Fruit fly (Drosophila melanogaster) whole organism, embryonic: ENCODE results near the gene CG42404.

ENCODE experiments used
- Awh ChIP-seq: fragments of 200-800 bp; sonication (Bioruptor generic); IDR thresholded peaks from 2 replicates; pipeline ENCODE4, ENCODE4 v1.3.6; 2022; ENCODE audit warnings: missing biosample characterization, missing genetic modification characterization
- CG10431 ChIP-seq: fragments of 200-800 bp; sonication (Bioruptor generic); optimal IDR thresholded peaks from 3 replicates; lab custom pipeline; 2018; ENCODE audit warnings: missing biosample characterization, mild to moderate bottlenecking, missing genetic modification characterization
- CG10565 ChIP-seq: fragments of 200-800 bp; sonication (Bioruptor generic); optimal IDR thresholded peaks from 3 replicates; lab custom pipeline; 2016; ENCODE audit warnings: missing biosample characterization, mild to moderate bottlenecking, missing genetic modification characterization
- CG13775 ChIP-seq: fragments of 200-800 bp; sonication (Bioruptor generic); optimal IDR thresholded peaks from 3 replicates; lab custom pipeline; 2017; ENCODE audit warnings: missing biosample characterization, mild to moderate bottlenecking, missing genetic modification characterization
- CG14050 ChIP-seq: fragments of 200-800 bp; sonication (Bioruptor generic); IDR thresholded peaks from 3 replicates; pipeline ENCODE4 v1.3.6; 2022; ENCODE audit warnings: missing biosample characterization, missing genetic modification characterization
- CG14710 ChIP-seq: fragments of 200-800 bp; sonication (Bioruptor generic); optimal IDR thresholded peaks from 3 replicates; lab custom pipeline; 2019; ENCODE audit warnings: missing biosample characterization, mild to moderate bottlenecking, missing genetic modification characterization, moderate library complexity
- CG15073 ChIP-seq: fragments of 200-800 bp; sonication (Bioruptor generic); optimal IDR thresholded peaks from 2 replicates; lab custom pipeline; 2016; ENCODE audit warnings: missing biosample characterization, missing genetic modification characterization
- CG15601 ChIP-seq: fragments of 200-800 bp; sonication (Bioruptor generic); optimal IDR thresholded peaks from 3 replicates; lab custom pipeline; 2019; ENCODE audit warnings: missing biosample characterization, mild to moderate bottlenecking, missing genetic modification characterization, moderate library complexity
- CG1602 ChIP-seq: fragments of 200-800 bp; sonication (Bioruptor generic); optimal IDR thresholded peaks from 3 replicates; lab custom pipeline; 2016; ENCODE audit warnings: missing biosample characterization, missing genetic modification characterization
- CG16813 ChIP-seq: fragments of 200-800 bp; sonication (Bioruptor generic); IDR thresholded peaks from 3 replicates; pipeline ENCODE4 v1.3.6; 2022; ENCODE audit warnings: missing biosample characterization, missing genetic modification characterization; ENCODE audit not compliant: partially characterized antibody
- CG18599 ChIP-seq: fragments of 200-800 bp; sonication (Bioruptor generic); optimal IDR thresholded peaks from 3 replicates; lab custom pipeline; 2017; ENCODE audit warnings: missing biosample characterization, missing genetic modification characterization, mild to moderate bottlenecking, moderate library complexity, missing genetic modification reagents
- CG18619 ChIP-seq: fragments of 200-800 bp; sonication (Bioruptor generic); optimal IDR thresholded peaks from 3 replicates; lab custom pipeline; 2017; ENCODE audit warnings: missing biosample characterization, mild to moderate bottlenecking, missing genetic modification characterization
- CG18764 ChIP-seq: fragments of 200-800 bp; sonication (Bioruptor generic); optimal IDR thresholded peaks from 3 replicates; lab custom pipeline; 2016; ENCODE audit warnings: missing biosample characterization, missing genetic modification characterization
- CG3065 ChIP-seq: fragments of 200-800 bp; sonication (Bioruptor generic); optimal IDR thresholded peaks from 2 replicates; lab custom pipeline; 2016; ENCODE audit warnings: missing biosample characterization, missing genetic modification characterization
- CG3407 ChIP-seq: fragments of 200-800 bp; sonication (Bioruptor generic); optimal IDR thresholded peaks from 2 replicates; lab custom pipeline; 2018; ENCODE audit warnings: missing biosample characterization, mild to moderate bottlenecking, missing genetic modification characterization
- CG34224 ChIP-seq: fragments of 200-800 bp; sonication (Bioruptor generic); IDR thresholded peaks from 3 replicates; pipeline ENCODE4 v1.3.6; 2022; ENCODE audit warnings: missing biosample characterization, missing genetic modification characterization; ENCODE audit not compliant: partially characterized antibody
- CG34422 ChIP-seq: fragments of 200-800 bp; sonication (Bioruptor generic); IDR thresholded peaks from 3 replicates; pipeline ENCODE4 v1.3.6; 2022; ENCODE audit warnings: missing biosample characterization, missing genetic modification characterization
- CG3847 ChIP-seq: fragments of 200-800 bp; sonication (Bioruptor generic); IDR thresholded peaks from 2 replicates; pipeline ENCODE4 v1.3.6; 2022; ENCODE audit warnings: missing biosample characterization, missing genetic modification characterization
- CG3995 ChIP-seq: fragments of 200-800 bp; sonication (Bioruptor generic); optimal IDR thresholded peaks from 3 replicates; lab custom pipeline; 2016; ENCODE audit warnings: missing biosample characterization, missing genetic modification characterization
- CG4360 ChIP-seq: fragments of 200-800 bp; sonication (Bioruptor generic); IDR thresholded peaks from 2 replicates; pipeline ENCODE4 v1.3.6; 2022; ENCODE audit warnings: missing biosample characterization, missing genetic modification characterization
- CG5953 ChIP-seq: fragments of 200-800 bp; sonication (Bioruptor generic); IDR thresholded peaks from 2 replicates; pipeline ENCODE4 v1.3.6; 2022; ENCODE audit warnings: missing biosample characterization, missing genetic modification characterization
- CG6654 ChIP-seq: fragments of 200-800 bp; sonication (Bioruptor generic); optimal IDR thresholded peaks from 2 replicates; lab custom pipeline; 2017; ENCODE audit warnings: missing biosample characterization, mild to moderate bottlenecking, missing genetic modification characterization
- CG8290 ChIP-seq, 3 experiments: fragments of 200-800 bp; sonication (Bioruptor generic); optimal IDR thresholded peaks; 2 replicates each; lab custom pipeline; 2016 to 2019; ENCODE audit warnings: missing biosample characterization in 3 of 3, missing genetic modification characterization in 3 of 3, mild to moderate bottlenecking in 2 of 3, moderate library complexity in 1 of 3
- CG8765 ChIP-seq: fragments of 200-800 bp; sonication (Bioruptor generic); IDR thresholded peaks from 2 replicates; pipeline ENCODE4 v1.3.6; 2022; ENCODE audit warnings: missing biosample characterization, missing genetic modification characterization
- D ChIP-seq, 2 experiments: fragments of 200-800 bp in 1 of 2; fragments of >200 bp in 1 of 2; sonication (Bioruptor generic) in 1 of 2; optimal IDR thresholded peaks; 2 replicates in 1 of 2; 3 replicates in 1 of 2; lab custom pipeline; 2017; ENCODE audit warnings: mild to moderate bottlenecking in 1 of 2, missing biosample characterization in 1 of 2, missing genetic modification characterization in 1 of 2, missing genetic modification reagents in 1 of 2
- Fer2 ChIP-seq: fragments of 200-800 bp; sonication (Bioruptor generic); optimal IDR thresholded peaks from 2 replicates; lab custom pipeline; 2018; ENCODE audit warnings: missing biosample characterization, mild to moderate bottlenecking, missing genetic modification characterization, moderate library complexity
- Gug ChIP-seq: fragments of 200-800 bp; sonication (Bioruptor generic); IDR thresholded peaks from 4 replicates; pipeline ENCODE4 v1.3.6; 2022; ENCODE audit warnings: missing biosample characterization, missing genetic modification characterization
- Jarid2 ChIP-seq: fragments of 200-800 bp; sonication (Bioruptor generic); optimal IDR thresholded peaks from 3 replicates; lab custom pipeline; 2017; ENCODE audit warnings: mild to moderate bottlenecking, missing biosample characterization, missing genetic modification reagents, missing genetic modification characterization
- Lim3 ChIP-seq: fragments of 200-800 bp; sonication (Bioruptor generic); IDR thresholded peaks from 2 replicates; pipeline ENCODE4 v1.3.6; 2022; ENCODE audit warnings: missing biosample characterization, missing genetic modification characterization
- NfI ChIP-seq: fragments of 200-800 bp; sonication (Bioruptor generic); optimal IDR thresholded peaks from 3 replicates; lab custom pipeline; 2018; ENCODE audit warnings: missing biosample characterization, mild to moderate bottlenecking, missing genetic modification characterization, moderate library complexity
- TFAM ChIP-seq: fragments of 200-800 bp; sonication (Bioruptor generic); optimal IDR thresholded peaks from 2 replicates; lab custom pipeline; 2017; ENCODE audit warnings: missing biosample characterization, missing genetic modification characterization, inconsistent platforms
- aop ChIP-seq: fragments of 200-800 bp; sonication (Bioruptor generic); IDR thresholded peaks from 2 replicates; pipeline ENCODE4 v1.3.6; 2022; ENCODE audit warnings: missing biosample characterization, missing genetic modification characterization
- ci ChIP-seq: fragments of 200-800 bp; sonication (Bioruptor generic); IDR thresholded peaks from 3 replicates; pipeline ENCODE4 v1.3.6; 2022; ENCODE audit warnings: missing biosample characterization, missing genetic modification characterization
- dysf ChIP-seq: fragments of 200-800 bp; sonication (Bioruptor generic); IDR thresholded peaks from 3 replicates; pipeline ENCODE4 v1.3.6; 2022; ENCODE audit warnings: missing biosample characterization, missing genetic modification characterization
- exex ChIP-seq: fragments of 200-800 bp; sonication (Bioruptor generic); optimal IDR thresholded peaks from 4 replicates; lab custom pipeline; 2018; ENCODE audit warnings: missing biosample characterization, mild to moderate bottlenecking, missing genetic modification characterization, moderate library complexity
- gcm ChIP-seq: fragments of 200-800 bp; sonication (Bioruptor generic); optimal IDR thresholded peaks from 2 replicates; lab custom pipeline; 2019; ENCODE audit warnings: missing biosample characterization, mild to moderate bottlenecking, missing genetic modification characterization, moderate library complexity
- gt ChIP-seq: fragments of 200-800 bp; sonication (Bioruptor generic); IDR thresholded peaks from 2 replicates; pipeline ENCODE4 v1.3.6; 2022; ENCODE audit warnings: missing biosample characterization, missing genetic modification characterization
- kay ChIP-seq: fragments of 200-800 bp; sonication (Bioruptor generic); optimal IDR thresholded peaks from 2 replicates; lab custom pipeline; 2016; ENCODE audit warnings: missing biosample characterization, missing genetic modification characterization
- ken ChIP-seq: fragments of 200-800 bp; sonication (Bioruptor generic); IDR thresholded peaks from 3 replicates; pipeline ENCODE4 v1.3.6; 2022; ENCODE audit warnings: missing biosample characterization, missing genetic modification characterization
- knrl ChIP-seq: fragments of 200-800 bp; sonication (Bioruptor generic); IDR thresholded peaks from 3 replicates; pipeline ENCODE4 v1.3.6; 2022; ENCODE audit warnings: missing biosample characterization, missing genetic modification characterization; ENCODE audit not compliant: partially characterized antibody
- lbe ChIP-seq: fragments of 200-800 bp; sonication (Bioruptor generic); optimal IDR thresholded peaks from 2 replicates; lab custom pipeline; 2016; ENCODE audit warnings: missing biosample characterization, mild to moderate bottlenecking, missing genetic modification characterization
- lola ChIP-seq, 3 experiments: fragments of >200 bp in 2 of 3; fragments of 200-800 bp in 1 of 3; sonication (Bioruptor generic) in 1 of 3; optimal IDR thresholded peaks; 2 replicates each; lab custom pipeline; 2017 to 2019; ENCODE audit warnings: missing biosample characterization in 3 of 3, missing genetic modification characterization in 3 of 3, mild to moderate bottlenecking in 1 of 3, moderate library complexity in 1 of 3
- nmo ChIP-seq: fragments of 200-800 bp; sonication (Bioruptor generic); optimal IDR thresholded peaks from 2 replicates; lab custom pipeline; 2018; ENCODE audit warnings: missing biosample characterization, mild to moderate bottlenecking, missing genetic modification characterization, moderate library complexity
- sens-2 ChIP-seq: fragments of 200-800 bp; sonication (Bioruptor generic); IDR thresholded peaks from 2 replicates; pipeline ENCODE4 v1.3.6; 2022; ENCODE audit warnings: missing biosample characterization, missing genetic modification characterization
- sisA ChIP-seq: fragments of 200-800 bp; sonication (Bioruptor generic); IDR thresholded peaks from 2 replicates; pipeline ENCODE4 v1.3.6; 2022; ENCODE audit warnings: missing biosample characterization, missing genetic modification characterization
- slbo ChIP-seq: fragments of 200-800 bp; sonication (Bioruptor generic); IDR thresholded peaks from 2 replicates; pipeline ENCODE4 v1.3.6; 2022; ENCODE audit warnings: missing biosample characterization, missing genetic modification characterization
- trh ChIP-seq: fragments of 200-800 bp; sonication (Bioruptor generic); optimal IDR thresholded peaks from 2 replicates; lab custom pipeline; 2016; ENCODE audit warnings: missing biosample characterization, missing genetic modification characterization
- zfh1 ChIP-seq: fragments of 200-800 bp; sonication (Bioruptor generic); IDR thresholded peaks from 3 replicates; pipeline ENCODE4 v1.3.6; 2022; ENCODE audit warnings: missing biosample characterization, missing genetic modification characterization

The CG42404 gene

DNA sequence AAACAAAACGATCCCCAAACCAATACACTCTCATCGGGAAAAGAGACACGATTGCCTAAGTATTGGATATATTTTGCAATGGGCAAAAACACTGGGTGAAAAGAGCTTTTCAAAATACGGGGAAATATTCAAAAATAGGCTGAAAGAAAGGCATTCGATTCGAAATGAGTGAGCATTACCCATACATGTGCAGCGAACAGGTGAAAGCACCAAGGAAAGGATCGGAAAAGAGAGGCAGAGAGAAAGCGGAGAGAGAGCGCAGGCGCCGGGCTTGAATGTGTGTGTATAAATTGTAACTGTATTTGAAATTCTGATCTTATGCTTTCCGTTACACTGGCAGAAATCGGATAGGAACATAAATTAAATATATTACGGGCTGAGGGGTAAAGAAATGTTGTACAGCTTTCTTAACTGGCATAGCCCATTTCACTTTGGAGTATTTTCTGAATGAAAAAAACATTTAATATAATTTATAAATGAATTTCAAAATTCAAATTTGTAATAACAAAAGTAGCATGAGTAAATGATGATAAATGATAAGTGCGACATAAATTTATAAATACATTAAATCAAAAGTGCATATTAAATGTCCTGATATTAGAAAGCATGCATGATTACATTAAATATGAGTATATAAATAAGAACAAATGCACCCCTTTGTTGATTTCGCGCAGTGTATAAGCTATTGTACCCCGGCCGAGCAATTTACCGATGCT, 30.9 kb downstream of the CG42404 start (continued):
- TF ChIP-seq gt (GFP tag; lab: Robert Waterston, UW), result no peak
- peak; percentile 65 for TF ChIP-seq NfI
- peak; percentile 42 for TF ChIP-seq lbe (GFP tag; lab: Kevin White, UChicago)
- no peak for TF ChIP-seq Awh (GFP tag; lab: Robert Waterston, UW)
- TF ChIP-seq Fer2 (tag; lab: Kevin White, UChicago), result no peak
- TF ChIP-seq CG1602 (GFP tag; lab: Kevin White, UChicago), result peak; percentile 78
- no peak for TF ChIP-seq CG8765 (GFP tag; lab: Robert Waterston, UW)
- TF ChIP-seq CG6654, result peak; percentile 54
- no peak for TF ChIP-seq Lim3 (GFP tag; lab: Robert Waterston, UW)
- peak; percentile 80 for TF ChIP-seq CG13775
- peak; percentile 76 for TF ChIP-seq CG18619 (GFP tag; lab: Kevin White, UChicago)
- TF ChIP-seq trh, result peak; percentile 41
- peak; percentile 37; the same call in 1 of the 2 replicates for TF ChIP-seq sisA (GFP tag; lab: Robert Waterston, UW)
- no peak; the same call in none of the 3 replicates for TF ChIP-seq dysf (GFP tag; lab: Robert Waterston, UW)
- TF ChIP-seq CG14050 (GFP tag; lab: Robert Waterston, UW), result no peak
- no peak for TF ChIP-seq sens-2
- TF ChIP-seq gcm (GFP tag; lab: Kevin White, UChicago), result peak; percentile 64
- TF ChIP-seq slbo, result peak; percentile 51
- TF ChIP-seq CG10431 (GFP tag; lab: Kevin White, UChicago), result peak; percentile 60
- TF ChIP-seq CG15073 (GFP tag; lab: Kevin White, UChicago), result peak; percentile 31
- no peak for TF ChIP-seq TFAM (GFP tag; lab: Kevin White, UChicago)
- TF ChIP-seq CG15601 (tag; lab: Kevin White, UChicago), result no peak
- peak; percentile 12 for TF ChIP-seq exex (tag; lab: Kevin White, UChicago)
- TF ChIP-seq ken (GFP tag; lab: Robert Waterston, UW), result no peak
- no peak for TF ChIP-seq CG4360 (GFP tag; lab: Robert Waterston, UW)
- no peak for TF ChIP-seq CG16813
- peak; percentile 57 for TF ChIP-seq CG3407 (GFP tag; lab: Kevin White, UChicago)
- no peak for TF ChIP-seq aop (GFP tag; lab: Robert Waterston, UW)
- TF ChIP-seq CG3995 (GFP tag; lab: Kevin White, UChicago), result no peak
- no peak for TF ChIP-seq CG5953 (GFP tag; lab: Robert Waterston, UW)
- TF ChIP-seq CG3065 (GFP tag; lab: Kevin White, UChicago), result no peak
- peak in 1 of 3 experiments; percentile 91 for TF ChIP-seq lola (GFP tag; optimal IDR thresholded peaks at IDR 0.05; lab: Kevin White, UChicago)
- peak; percentile 83 for TF ChIP-seq CG14710 (tag; lab: Kevin White, UChicago)
- TF ChIP-seq CG3847, result peak; percentile 40; the same call in 1 of the 2 replicates
- TF ChIP-seq CG8290 (GFP tag; optimal IDR thresholded peaks at IDR 0.05; lab: Kevin White, UChicago), result peak; percentile 65
- peak in 1 of 2 experiments; percentile 16 for TF ChIP-seq CG8290 (tag; optimal IDR thresholded peaks at IDR 0.05; lab: Kevin White, UChicago)
- no peak for TF ChIP-seq Jarid2 (GFP tag; lab: Kevin White, UChicago)
- peak; percentile 47 for TF ChIP-seq CG18599 (GFP tag; lab: Kevin White, UChicago)
- 0 out of 3 replicates have a peak, but pooled peaks have one; percentile 23 for TF ChIP-seq CG34422
- no peak for TF ChIP-seq CG34224 (GFP tag; lab: Robert Waterston, UW)
- TF ChIP-seq CG10565 (GFP tag; lab: Kevin White, UChicago), result no peak
- no peak for TF ChIP-seq knrl (GFP tag; lab: Robert Waterston, UW)
- TF ChIP-seq Gug (GFP tag; lab: Robert Waterston, UW), result peak; percentile 50; the same call in 1 of the 4 replicates
- peak; percentile 19 for TF ChIP-seq kay (GFP tag; lab: Kevin White, UChicago)
- 0 out of 3 replicates have a peak, but pooled peaks have one; percentile 46 for TF ChIP-seq zfh1 (GFP tag; lab: Robert Waterston, UW)
- TF ChIP-seq CG18764, result peak; percentile 55
- TF ChIP-seq nmo, result peak; percentile 90
- no peak for TF ChIP-seq D (optimal IDR thresholded peaks at IDR 0.05; lab: Kevin White, UChicago)
- peak; percentile 82 for TF ChIP-seq D (GFP tag; optimal IDR thresholded peaks at IDR 0.05; lab: Kevin White, UChicago)
- TF ChIP-seq ci (GFP tag; lab: Robert Waterston, UW), result 0 out of 3 replicates have a peak, but pooled peaks have one; percentile 33
